Worm (Caenorhabditis elegans): ENCODE data around the gene nlt-1.

ce11 chrII:9989533-9989932, 11.4 kb downstream of the nlt-1 start:
- TF ChIP-seq snpc-4 (tag; optimal IDR thresholded peaks at IDR 0.05) (no peak), nhr-237 (tag; optimal IDR thresholded peaks at IDR 0.05) (no peak), madf-9 (GFP tag; conservative IDR thresholded peaks at IDR 0.05) (no peak), aha-1 (tag) (no peak), lsy-2 (tag; optimal IDR thresholded peaks at IDR 0.05) (no peak), nhr-111 (GFP tag; optimal IDR thresholded peaks at IDR 0.05) (no peak), nhr-25 (tag; optimal IDR thresholded peaks at IDR 0.05; ENCODE audit: borderline replicate concordance, insufficient read depth) (no peak), F49E8.2 (tag; optimal IDR thresholded peaks at IDR 0.05; ENCODE audit: borderline replicate concordance) (no peak)

Measured in whole organism, L4 larva.